Fruit fly (Drosophila melanogaster) whole organism, embryonic: ENCODE data around the gene Rbbp5.

ENCODE experiments used
- Blimp-1 ChIP-seq: fragments of 200-800 bp; sonication (Bioruptor generic); optimal IDR thresholded peaks from 3 replicates; lab custom pipeline; 2018; ENCODE audit warnings: missing biosample characterization, missing genetic modification characterization, mild to moderate bottlenecking, moderate library complexity, missing genetic modification reagents
- CG10431 ChIP-seq: fragments of 200-800 bp; sonication (Bioruptor generic); optimal IDR thresholded peaks from 3 replicates; lab custom pipeline; 2018; ENCODE audit warnings: missing biosample characterization, mild to moderate bottlenecking, missing genetic modification characterization
- CG1233 ChIP-seq: fragments of 200-800 bp; sonication (Bioruptor generic); optimal IDR thresholded peaks from 4 replicates; lab custom pipeline; 2018; ENCODE audit warnings: missing biosample characterization, mild to moderate bottlenecking, missing genetic modification characterization
- CG12769 ChIP-seq: fragments of 200-800 bp; sonication (Bioruptor generic); optimal IDR thresholded peaks from 2 replicates; lab custom pipeline; 2019; ENCODE audit warnings: missing biosample characterization, mild to moderate bottlenecking, missing genetic modification characterization, moderate library complexity
- CG17328 ChIP-seq: fragments of 200-800 bp; sonication (Bioruptor generic); IDR thresholded peaks from 2 replicates; pipeline ENCODE4 v1.3.6; 2022; ENCODE audit warnings: missing biosample characterization, missing genetic modification characterization
- CG17385 ChIP-seq: fragments of 200-800 bp; sonication (Bioruptor generic); optimal IDR thresholded peaks from 3 replicates; lab custom pipeline; 2018; ENCODE audit warnings: missing biosample characterization, mild to moderate bottlenecking, missing genetic modification characterization
- CG1792 ChIP-seq: fragments of 200-800 bp; sonication (Bioruptor generic); optimal IDR thresholded peaks from 2 replicates; lab custom pipeline; 2016; ENCODE audit warnings: missing biosample characterization, missing genetic modification characterization
- CG1832 ChIP-seq: fragments of 200-800 bp; sonication (Bioruptor generic); optimal IDR thresholded peaks from 2 replicates; lab custom pipeline; 2017; ENCODE audit warnings: missing biosample characterization, mild to moderate bottlenecking, missing genetic modification characterization, inconsistent platforms
- CG3407 ChIP-seq: fragments of 200-800 bp; sonication (Bioruptor generic); optimal IDR thresholded peaks from 2 replicates; lab custom pipeline; 2018; ENCODE audit warnings: missing biosample characterization, mild to moderate bottlenecking, missing genetic modification characterization
- CG4820 ChIP-seq: fragments of 200-800 bp; sonication (Bioruptor generic); optimal IDR thresholded peaks from 3 replicates; lab custom pipeline; 2016; ENCODE audit warnings: missing biosample characterization, missing genetic modification characterization
- CG6272 ChIP-seq: fragments of 200-800 bp; sonication (Bioruptor generic); IDR thresholded peaks from 2 replicates; pipeline ENCODE4 v1.3.6; 2022; ENCODE audit warnings: missing biosample characterization, missing genetic modification characterization
- CG7357 ChIP-seq: fragments of 200-800 bp; sonication (Bioruptor generic); IDR thresholded peaks from 3 replicates; pipeline ENCODE4 v1.3.6; 2022; ENCODE audit warnings: missing biosample characterization, missing genetic modification characterization
- CG7372 ChIP-seq: fragments of 200-800 bp; sonication (Bioruptor generic); IDR thresholded peaks from 2 replicates; pipeline ENCODE4 v1.3.6; 2022; ENCODE audit warnings: missing biosample characterization, missing genetic modification characterization
- CG7839 ChIP-seq: fragments of 200-800 bp; sonication (Bioruptor generic); optimal IDR thresholded peaks from 3 replicates; lab custom pipeline; 2018; ENCODE audit warnings: missing biosample characterization, mild to moderate bottlenecking, missing genetic modification characterization, moderate library complexity
- CG7987 ChIP-seq: fragments of 200-800 bp; sonication (Bioruptor generic); optimal IDR thresholded peaks from 2 replicates; lab custom pipeline; 2018; ENCODE audit warnings: missing biosample characterization, mild to moderate bottlenecking, missing genetic modification characterization, moderate library complexity
- CG9797 ChIP-seq: fragments of 200-800 bp; sonication (Bioruptor generic); optimal IDR thresholded peaks from 3 replicates; lab custom pipeline; 2018; ENCODE audit warnings: missing biosample characterization, mild to moderate bottlenecking, missing genetic modification characterization
- Ets65A ChIP-seq: fragments of 200-800 bp; sonication (Bioruptor generic); peaks from one replicate; lab custom pipeline; 2016; ENCODE audit warnings: missing biosample characterization, missing genetic modification characterization
- Hey ChIP-seq: fragments of 200-800 bp; sonication (Bioruptor generic); optimal IDR thresholded peaks from 3 replicates; lab custom pipeline; 2018; ENCODE audit warnings: missing biosample characterization, mild to moderate bottlenecking, missing genetic modification characterization
- HmgD ChIP-seq: fragments of 200-800 bp; sonication (Bioruptor generic); optimal IDR thresholded peaks from 3 replicates; lab custom pipeline; 2016; ENCODE audit warnings: missing biosample characterization, missing genetic modification characterization
- Hr3 ChIP-seq: fragments of 200-800 bp; sonication (Bioruptor generic); optimal IDR thresholded peaks from 3 replicates; lab custom pipeline; 2016; ENCODE audit warnings: missing biosample characterization, missing genetic modification characterization
- Hr51 ChIP-seq, 2 experiments: fragments of 200-800 bp; sonication (Bioruptor generic); optimal IDR thresholded peaks; 2 replicates in 1 of 2; 3 replicates in 1 of 2; lab custom pipeline; 2016 to 2018; ENCODE audit warnings: missing biosample characterization in 2 of 2, missing genetic modification characterization in 2 of 2, mild to moderate bottlenecking in 1 of 2, moderate library complexity in 1 of 2
- Jarid2 ChIP-seq: fragments of 200-800 bp; sonication (Bioruptor generic); optimal IDR thresholded peaks from 3 replicates; lab custom pipeline; 2017; ENCODE audit warnings: mild to moderate bottlenecking, missing biosample characterization, missing genetic modification reagents, missing genetic modification characterization
- MBD-R2 ChIP-seq: fragments of 200-800 bp; sonication (Bioruptor generic); IDR thresholded peaks from 2 replicates; pipeline ENCODE4 v1.3.6; 2022; ENCODE audit warnings: missing biosample characterization, missing genetic modification characterization
- Myb ChIP-seq: fragments of 200-800 bp; sonication (Bioruptor generic); optimal IDR thresholded peaks from 2 replicates; lab custom pipeline; 2016; ENCODE audit warnings: missing biosample characterization, missing genetic modification characterization
- Ptx1 ChIP-seq: fragments of 200-800 bp; sonication (Bioruptor generic); IDR thresholded peaks from 2 replicates; pipeline ENCODE4 v1.3.6; 2022; ENCODE audit warnings: missing biosample characterization, missing genetic modification characterization
- Rx ChIP-seq: fragments of 200-800 bp; sonication (Bioruptor generic); IDR thresholded peaks from 2 replicates; pipeline ENCODE4 v1.3.6; 2022; ENCODE audit warnings: missing biosample characterization, missing genetic modification characterization
- Tbp ChIP-seq: fragments of >200 bp; optimal IDR thresholded peaks from 2 replicates; lab custom pipeline; 2018; ENCODE audit warnings: missing biosample characterization, missing genetic modification characterization
- Vsx1 ChIP-seq: fragments of 200-800 bp; sonication (Bioruptor generic); optimal IDR thresholded peaks from 2 replicates; lab custom pipeline; 2017; ENCODE audit warnings: missing biosample characterization, mild to moderate bottlenecking, missing genetic modification characterization, missing genetic modification reagents
- YL-1 ChIP-seq: fragments of 200-800 bp; sonication (Bioruptor generic); optimal IDR thresholded peaks from 3 replicates; lab custom pipeline; 2017; ENCODE audit warnings: missing biosample characterization, mild to moderate bottlenecking, missing genetic modification characterization
- ac ChIP-seq: fragments of 200-800 bp; sonication (Bioruptor generic); optimal IDR thresholded peaks from 3 replicates; lab custom pipeline; 2017; ENCODE audit warnings: missing biosample characterization, mild to moderate bottlenecking, missing genetic modification characterization
- aop ChIP-seq: fragments of 200-800 bp; sonication (Bioruptor generic); IDR thresholded peaks from 2 replicates; pipeline ENCODE4 v1.3.6; 2022; ENCODE audit warnings: missing biosample characterization, missing genetic modification characterization
- ara ChIP-seq: fragments of 200-800 bp; sonication (Bioruptor generic); IDR thresholded peaks from 2 replicates; pipeline ENCODE4 v1.3.6; 2022; ENCODE audit warnings: missing biosample characterization, missing genetic modification characterization
- crc ChIP-seq: fragments of 200-800 bp; sonication (Bioruptor generic); optimal IDR thresholded peaks from 2 replicates; lab custom pipeline; 2016; ENCODE audit warnings: missing biosample characterization, missing genetic modification characterization
- dm ChIP-seq: fragments of 200-800 bp; sonication (Bioruptor generic); optimal IDR thresholded peaks from 3 replicates; lab custom pipeline; 2016; ENCODE audit warnings: missing biosample characterization, missing genetic modification characterization
- gce ChIP-seq: fragments of 200-800 bp; sonication (Bioruptor generic); IDR thresholded peaks from 3 replicates; pipeline ENCODE4 v1.3.6; 2022; ENCODE audit warnings: missing biosample characterization, missing genetic modification characterization
- gcm2 ChIP-seq: fragments of 200-800 bp; sonication (Bioruptor generic); optimal IDR thresholded peaks from 2 replicates; lab custom pipeline; 2016; ENCODE audit warnings: missing biosample characterization, missing genetic modification characterization
- gem ChIP-seq: fragments of 200-800 bp; sonication (Bioruptor generic); optimal IDR thresholded peaks from 2 replicates; lab custom pipeline; 2019; ENCODE audit warnings: missing biosample characterization, mild to moderate bottlenecking, missing genetic modification characterization, moderate library complexity
- ind ChIP-seq: fragments of 200-800 bp; sonication (Bioruptor generic); optimal IDR thresholded peaks from 3 replicates; lab custom pipeline; 2016; ENCODE audit warnings: missing biosample characterization, missing genetic modification characterization
- jumu ChIP-seq: fragments of 200-800 bp; sonication (Bioruptor generic); optimal IDR thresholded peaks from 3 replicates; lab custom pipeline; 2016; ENCODE audit warnings: missing biosample characterization, missing genetic modification characterization
- otp ChIP-seq: fragments of 200-800 bp; sonication (Bioruptor generic); IDR thresholded peaks from 3 replicates; pipeline ENCODE4, ENCODE4 v1.3.6; 2022; ENCODE audit warnings: missing biosample characterization, missing genetic modification characterization
- ranshi ChIP-seq: fragments of 200-800 bp; sonication (Bioruptor generic); IDR thresholded peaks from 2 replicates; pipeline ENCODE4 v1.3.6; 2022; ENCODE audit warnings: missing biosample characterization, missing genetic modification characterization
- row ChIP-seq: fragments of 200-800 bp; sonication (Bioruptor generic); IDR thresholded peaks from 3 replicates; pipeline ENCODE4 v1.3.6; 2022; ENCODE audit warnings: missing biosample characterization, missing genetic modification characterization
- sr ChIP-seq: fragments of 200-800 bp; sonication (Bioruptor generic); IDR thresholded peaks from 3 replicates; pipeline ENCODE4 v1.3.6; 2022; ENCODE audit warnings: missing biosample characterization, missing genetic modification characterization
- stc ChIP-seq: fragments of 200-800 bp; sonication (Bioruptor generic); IDR thresholded peaks from 2 replicates; pipeline ENCODE4 v1.3.6; 2022; ENCODE audit warnings: missing biosample characterization, missing genetic modification characterization
- stwl ChIP-seq: fragments of 200-800 bp; sonication (Bioruptor generic); optimal IDR thresholded peaks from 3 replicates; lab custom pipeline; 2018; ENCODE audit warnings: missing biosample characterization, mild to moderate bottlenecking, missing genetic modification characterization, moderate library complexity
- tap ChIP-seq: fragments of 200-800 bp; optimal IDR thresholded peaks from 3 replicates; lab custom pipeline; 2019; ENCODE audit warnings: missing biosample characterization, mild to moderate bottlenecking, missing genetic modification characterization, moderate library complexity
- twi ChIP-seq: fragments of 200-800 bp; optimal IDR thresholded peaks from 2 replicates; lab custom pipeline; 2019; ENCODE audit warnings: missing biosample characterization, mild to moderate bottlenecking, missing genetic modification characterization, moderate library complexity
- wek ChIP-seq: fragments of 200-800 bp; sonication (Bioruptor generic); optimal IDR thresholded peaks from 3 replicates; lab custom pipeline; 2018; ENCODE audit warnings: missing biosample characterization, mild to moderate bottlenecking, missing genetic modification characterization, moderate library complexity
- z ChIP-seq: fragments of 200-800 bp; sonication (Bioruptor generic); IDR thresholded peaks from 3 replicates; pipeline ENCODE4 v1.3.6; 2022; ENCODE audit warnings: missing biosample characterization, missing genetic modification characterization
- zfh1 ChIP-seq: fragments of 200-800 bp; sonication (Bioruptor generic); IDR thresholded peaks from 3 replicates; pipeline ENCODE4 v1.3.6; 2022; ENCODE audit warnings: missing biosample characterization, missing genetic modification characterization

Gene Rbbp5

dm6 chr3L:20347762-20348580, at the start of gene Rbbp5, which contains the start of gene eRF1 (continued):
- no peak for TF ChIP-seq CG1832
- TF ChIP-seq Jarid2 (GFP tag; lab: Kevin White, UChicago): no peak
- no peak for TF ChIP-seq wek (GFP tag; lab: Kevin White, UChicago)
- TF ChIP-seq YL-1: peak; percentile 47
- TF ChIP-seq ranshi (GFP tag; lab: Robert Waterston, UW): 0 out of 2 replicates have a peak, but pooled peaks have one; percentile 78
- peak; percentile 14 for TF ChIP-seq CG9797 (GFP tag; lab: Kevin White, UChicago)
- peak; percentile 38 for TF ChIP-seq gcm2 (GFP tag; lab: Kevin White, UChicago)
- TF ChIP-seq stc (GFP tag; lab: Robert Waterston, UW): peak; percentile 52; the same call in 1 of the 2 replicates
- TF ChIP-seq Ptx1 (GFP tag; lab: Robert Waterston, UW): peak; percentile 81
- TF ChIP-seq twi: peak; percentile 59
- no peak for TF ChIP-seq z (GFP tag; lab: Robert Waterston, UW)
- TF ChIP-seq CG10431 (GFP tag; lab: Kevin White, UChicago): no peak
- TF ChIP-seq sr (GFP tag; lab: Robert Waterston, UW): no peak
- TF ChIP-seq Hr3 (GFP tag; lab: Kevin White, UChicago): peak; percentile 76
- TF ChIP-seq Hey: no peak
- TF ChIP-seq aop (GFP tag; lab: Robert Waterston, UW): no peak
- TF ChIP-seq MBD-R2 (GFP tag; lab: Robert Waterston, UW): peak; percentile 70
- peak; percentile 92 for TF ChIP-seq row
- TF ChIP-seq Vsx1 (GFP tag; lab: Kevin White, UChicago): no peak
- TF ChIP-seq stwl (tag; lab: Kevin White, UChicago): peak; percentile 41
- TF ChIP-seq CG3407 (GFP tag; lab: Kevin White, UChicago): no peak
- TF ChIP-seq Myb: peak; percentile 18
- peak; percentile 77 for TF ChIP-seq dm (GFP tag; lab: Kevin White, UChicago)
- TF ChIP-seq Hr51 (GFP tag; optimal IDR thresholded peaks at IDR 0.05; lab: Kevin White, UChicago): peak; percentile 39 to 68
- no peak for TF ChIP-seq Blimp-1 (GFP tag; lab: Kevin White, UChicago)
- peak; percentile 95 for TF ChIP-seq CG17385 (GFP tag; lab: Kevin White, UChicago)
- TF ChIP-seq Ets65A (GFP tag; lab: Kevin White, UChicago): peak; percentile 96
- peak; percentile 85 for TF ChIP-seq zfh1 (GFP tag; lab: Robert Waterston, UW)
- peak; percentile 82 for TF ChIP-seq ind
- TF ChIP-seq gce (GFP tag; lab: Robert Waterston, UW): no peak
- TF ChIP-seq CG4820 (GFP tag; lab: Kevin White, UChicago): peak; percentile 73
- peak; percentile 89 for TF ChIP-seq gem
- peak; percentile 66; the same call in 2 of the 3 replicates for TF ChIP-seq otp
- TF ChIP-seq Tbp (GFP tag; lab: Kevin White, UChicago): no peak
- no peak for TF ChIP-seq tap (tag; lab: Kevin White, UChicago)
- peak; percentile 33 for TF ChIP-seq crc
- TF ChIP-seq CG7839: no peak
- peak; percentile 37 for TF ChIP-seq HmgD
- TF ChIP-seq CG1792: no peak
- TF ChIP-seq Rx (GFP tag; lab: Robert Waterston, UW): peak; percentile 56; the same call in 1 of the 2 replicates
- TF ChIP-seq CG12769 (tag; lab: Kevin White, UChicago): peak; percentile 10
- peak; percentile 61 for TF ChIP-seq CG1233 (GFP tag; lab: Kevin White, UChicago)
- peak; percentile 82 for TF ChIP-seq CG7372 (GFP tag; lab: Robert Waterston, UW)
- TF ChIP-seq jumu (GFP tag; lab: Kevin White, UChicago): peak; percentile 33
- TF ChIP-seq ac (GFP tag; lab: Kevin White, UChicago): no peak
- peak; percentile 49; the same call in 2 of the 3 replicates for TF ChIP-seq CG7357 (GFP tag; lab: Robert Waterston, UW)
- TF ChIP-seq CG17328 (GFP tag; lab: Robert Waterston, UW): peak; percentile 75
- no peak for TF ChIP-seq CG6272 (GFP tag; lab: Robert Waterston, UW)
- no peak for TF ChIP-seq CG7987 (GFP tag; lab: Kevin White, UChicago)
- TF ChIP-seq ara: peak; percentile 69
